Fruit fly (Drosophila melanogaster): ENCODE results near the gene Peritrophin-15b.

Gene Peritrophin-15b

DNA sequence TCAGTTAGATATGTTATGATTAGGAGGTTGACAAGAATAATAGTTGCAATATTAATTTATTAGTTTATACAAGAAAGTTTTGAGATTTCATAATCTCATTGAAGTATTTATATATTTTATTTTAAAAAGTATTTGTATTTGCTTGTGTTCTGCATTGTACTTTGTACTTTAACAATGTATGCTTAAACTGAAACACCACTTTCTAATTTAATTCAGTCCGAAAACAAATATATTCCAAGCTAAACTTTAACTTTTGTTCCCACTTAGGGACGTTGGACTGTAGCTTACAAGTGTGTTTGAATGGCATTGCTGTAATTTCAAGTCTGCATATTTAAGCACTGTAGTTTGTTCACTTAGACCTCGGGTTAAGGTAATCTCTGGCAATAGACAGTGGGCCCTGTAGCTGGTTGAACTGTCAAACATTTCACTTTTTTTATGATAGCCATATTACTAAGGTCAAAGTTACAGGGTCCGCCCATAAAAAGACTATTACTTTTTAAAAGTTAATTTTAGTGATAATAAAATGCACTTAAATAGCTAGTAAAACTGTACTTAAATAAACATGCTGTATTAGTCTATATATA is 23.3 kb downstream of the Peritrophin-15b start (continued):
- TF ChIP-seq D (optimal IDR thresholded peaks at IDR 0.05) (no peak), D (GFP tag; optimal IDR thresholded peaks at IDR 0.05) (no peak), CG4730 (GFP tag; IDR thresholded peaks at IDR 0.05) (no peak), CG16779 (GFP tag; IDR thresholded peaks at IDR 0.05) (no peak), lov (optimal IDR thresholded peaks at IDR 0.05) (no peak), lov (GFP tag; IDR thresholded peaks at IDR 0.05) (no peak), Abd-B (GFP tag; optimal IDR thresholded peaks at IDR 0.05) (no peak), dan (GFP tag; IDR thresholded peaks at IDR 0.05) (no peak), Trl (optimal IDR thresholded peaks at IDR 0.05) (no peak), Trl (GFP tag; optimal IDR thresholded peaks at IDR 0.05) (no peak), lilli (GFP tag; optimal IDR thresholded peaks at IDR 0.05) (no peak), CG8089 (GFP tag; optimal IDR thresholded peaks at IDR 0.05) (no peak), pum (GFP tag; optimal IDR thresholded peaks at IDR 0.05) (no peak), CG4424 (GFP tag; optimal IDR thresholded peaks at IDR 0.05) (peak; percentile 22), CG15269 (tag; optimal IDR thresholded peaks at IDR 0.05) (peak; percentile 49), CG10267 (tag; optimal IDR thresholded peaks at IDR 0.05) (peak; percentile 7), dimm (GFP tag; IDR thresholded peaks at IDR 0.05) (no peak), CG10462 (GFP tag; optimal IDR thresholded peaks at IDR 0.05) (no peak), CG8478 (optimal IDR thresholded peaks at IDR 0.05) (no peak), CG9437 (GFP tag; optimal IDR thresholded peaks at IDR 0.05) (peak; percentile 27), dm (GFP tag; optimal IDR thresholded peaks at IDR 0.05) (no peak), NC2β (GFP tag; optimal IDR thresholded peaks at IDR 0.05) (no peak), Oli (tag; optimal IDR thresholded peaks at IDR 0.05) (no peak), CG12744 (GFP tag; optimal IDR thresholded peaks at IDR 0.05) (no peak), lab (GFP tag; optimal IDR thresholded peaks at IDR 0.05) (no peak), Dek (tag; optimal IDR thresholded peaks at IDR 0.05) (no peak), lbe (GFP tag; optimal IDR thresholded peaks at IDR 0.05) (no peak), gfzf (GFP tag; optimal IDR thresholded peaks at IDR 0.05) (no peak), CG34224 (GFP tag; IDR thresholded peaks at IDR 0.05; ENCODE audit: partially characterized antibody) (no peak), nmo (GFP tag; optimal IDR thresholded peaks at IDR 0.05) (peak; percentile 18), Opbp (GFP tag; IDR thresholded peaks at IDR 0.05; ENCODE audit: partially characterized antibody) (no peak), CG17361 (GFP tag; IDR thresholded peaks at IDR 0.05) (peak; percentile 56; the same call in 1 of the 3 replicates), ems (GFP tag; optimal IDR thresholded peaks at IDR 0.05) (no peak), tap (tag; optimal IDR thresholded peaks at IDR 0.05) (peak; percentile 21), Dip3 (GFP tag; optimal IDR thresholded peaks at IDR 0.05) (no peak), cg (GFP tag; optimal IDR thresholded peaks at IDR 0.05) (no peak), pan (optimal IDR thresholded peaks at IDR 0.05) (no peak), pan (GFP tag; optimal IDR thresholded peaks at IDR 0.05 in 1 of 2, IDR thresholded peaks at IDR 0.05 in 1 of 2) (no peak), CG1603 (tag; optimal IDR thresholded peaks at IDR 0.05) (no peak), CG7839 (tag; optimal IDR thresholded peaks at IDR 0.05) (peak; percentile 46), peb (GFP tag; IDR thresholded peaks at IDR 0.05) (no peak), psq (GFP tag; optimal IDR thresholded peaks at IDR 0.05) (no peak), CG7786 (GFP tag; optimal IDR thresholded peaks at IDR 0.05) (no peak), CG17612 (GFP tag; IDR thresholded peaks at IDR 0.05) (no peak), gcm (GFP tag; optimal IDR thresholded peaks at IDR 0.05) (no peak), ci (GFP tag; IDR thresholded peaks at IDR 0.05) (no peak), Vsx1 (GFP tag; optimal IDR thresholded peaks at IDR 0.05) (no peak), Ets65A (GFP tag) (no peak), Optix (GFP tag; IDR thresholded peaks at IDR 0.05) (no peak), row (GFP tag; IDR thresholded peaks at IDR 0.05) (peak; percentile 38; the same call in 1 of the 3 replicates), aop (GFP tag; IDR thresholded peaks at IDR 0.05) (no peak), vfl (GFP tag; optimal IDR thresholded peaks at IDR 0.05) (no peak), Meics (GFP tag; optimal IDR thresholded peaks at IDR 0.05) (peak; percentile 48)
